Worm (Caenorhabditis elegans) whole organism, L4/young adult: ENCODE measurements around the gene snpc-3.4.

ENCODE experiments used
- dao-5 ChIP-seq: sonication (generic microtip); optimal IDR thresholded peaks from 2 replicates; lab custom pipeline; 2016; ENCODE audit warnings: missing genotype, missing genetic modification characterization, moderate library complexity, missing compliant biosample characterization
- him-1 ChIP-seq: sonication (generic microtip); optimal IDR thresholded peaks from 2 replicates; lab custom pipeline; 2016; ENCODE audit warnings: missing genotype, missing genetic modification reagents, missing genetic modification characterization, missing compliant biosample characterization

DNA sequence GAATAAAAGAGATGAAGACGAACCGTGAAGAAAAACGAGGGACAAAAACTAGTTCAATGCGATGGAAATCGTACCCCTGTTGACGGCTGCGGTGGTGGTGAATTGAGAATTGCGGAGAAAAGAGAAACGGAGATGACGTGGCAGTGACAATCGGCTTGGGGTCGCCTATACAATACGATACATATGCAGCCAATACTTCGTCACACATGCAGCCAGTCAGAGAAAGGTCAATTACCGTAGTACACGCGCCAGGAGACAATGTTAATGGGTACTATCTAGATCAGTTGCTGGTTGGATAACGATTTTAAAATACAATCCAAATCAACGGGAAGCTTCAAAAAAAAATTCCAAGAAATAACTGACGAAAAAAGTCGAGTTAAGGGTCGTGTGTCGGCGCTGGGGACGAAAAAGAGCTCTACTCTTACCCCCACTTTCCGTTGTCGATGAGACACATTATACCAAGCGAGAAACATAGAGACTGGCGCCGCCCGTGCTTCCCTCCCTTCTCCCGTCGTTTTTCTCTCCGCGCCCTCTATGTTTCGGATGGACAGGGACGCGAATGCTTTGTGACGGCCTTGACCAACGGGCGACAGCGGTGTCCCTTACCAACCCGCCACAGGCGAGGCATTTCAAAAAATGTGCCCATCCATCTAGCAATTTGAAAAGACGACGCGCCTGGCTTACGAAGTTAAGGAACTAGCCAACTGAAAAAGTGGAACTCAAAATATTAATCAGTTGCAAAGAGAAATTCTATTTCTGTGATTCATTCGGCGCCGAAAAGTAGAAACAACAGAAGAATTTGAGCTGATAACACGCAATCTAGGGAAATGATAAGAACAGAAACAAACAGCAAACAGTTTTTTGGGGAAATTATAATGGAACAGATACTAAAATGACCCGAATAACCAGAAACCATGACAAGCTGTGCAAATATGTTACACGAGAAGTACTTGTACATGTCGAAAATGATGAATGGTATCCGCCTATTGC lies 951 bp upstream of the snpc-3.4 start:
- no peak for TF ChIP-seq him-1 (tag; lab: Kevin White, UChicago)
- no peak for TF ChIP-seq dao-5 (tag; lab: Kevin White, UChicago)
